Worm (Caenorhabditis elegans): ENCODE data around the gene Y38H6C.8.

- TF ChIP-seq dao-5 (tag; optimal IDR thresholded peaks at IDR 0.05) (no peak), him-1 (tag; optimal IDR thresholded peaks at IDR 0.05) (no peak)
These were observed 34.6 kb upstream of the Y38H6C.8 start, which contains the start of the genes calf-1 and rpl-2 for ce11 chrV:20479013-20479739.

All from whole organism, L4/young adult.